Fruit fly (Drosophila melanogaster): ENCODE results near the gene Dph1.
A peak's percentile ranks its signal among the peaks of the same experiment; 100 is the strongest.

Dph1 gene

dm6 chr3L:11692853-11693252, 3.9 kb downstream of the Dph1 start:
- TF ChIP-seq Scr (GFP tag; IDR thresholded peaks at IDR 0.05; ENCODE audit: partially characterized antibody) (no peak), zen (tag; optimal IDR thresholded peaks at IDR 0.05) (peak; percentile 99), vnd (GFP tag; IDR thresholded peaks at IDR 0.05; ENCODE audit: partially characterized antibody) (peak; percentile 11; the same call in 1 of the 3 replicates), chm (GFP tag; IDR thresholded peaks at IDR 0.05) (0 out of 2 replicates have a peak, but pooled peaks have one; percentile 28), amos (GFP tag; IDR thresholded peaks at IDR 0.05; ENCODE audit: partially characterized antibody) (0 out of 2 replicates have a peak, but pooled peaks have one; percentile 31), CG10147 (GFP tag; optimal IDR thresholded peaks at IDR 0.05) (no peak), sob (GFP tag; IDR thresholded peaks at IDR 0.05) (0 out of 2 replicates have a peak, but pooled peaks have one; percentile 15), bsh (GFP tag; optimal IDR thresholded peaks at IDR 0.05) (no peak), CG6791 (GFP tag; IDR thresholded peaks at IDR 0.05; ENCODE audit: partially characterized antibody) (0 out of 3 replicates have a peak, but pooled peaks have one; percentile 45), tll (GFP tag; optimal IDR thresholded peaks at IDR 0.05) (peak in 1 of 2 experiments; percentile 25), mld (GFP tag; IDR thresholded peaks at IDR 0.05; ENCODE audit: partially characterized antibody) (no peak), ken (GFP tag; IDR thresholded peaks at IDR 0.05) (no peak), zfh1 (GFP tag; IDR thresholded peaks at IDR 0.05) (peak; percentile 8; the same call in 1 of the 3 replicates), Neu2 (GFP tag; optimal IDR thresholded peaks at IDR 0.05; ENCODE audit: borderline replicate concordance) (peak; percentile 11), CG4617 (GFP tag; optimal IDR thresholded peaks at IDR 0.05; ENCODE audit: borderline replicate concordance) (no peak)

DNA sequence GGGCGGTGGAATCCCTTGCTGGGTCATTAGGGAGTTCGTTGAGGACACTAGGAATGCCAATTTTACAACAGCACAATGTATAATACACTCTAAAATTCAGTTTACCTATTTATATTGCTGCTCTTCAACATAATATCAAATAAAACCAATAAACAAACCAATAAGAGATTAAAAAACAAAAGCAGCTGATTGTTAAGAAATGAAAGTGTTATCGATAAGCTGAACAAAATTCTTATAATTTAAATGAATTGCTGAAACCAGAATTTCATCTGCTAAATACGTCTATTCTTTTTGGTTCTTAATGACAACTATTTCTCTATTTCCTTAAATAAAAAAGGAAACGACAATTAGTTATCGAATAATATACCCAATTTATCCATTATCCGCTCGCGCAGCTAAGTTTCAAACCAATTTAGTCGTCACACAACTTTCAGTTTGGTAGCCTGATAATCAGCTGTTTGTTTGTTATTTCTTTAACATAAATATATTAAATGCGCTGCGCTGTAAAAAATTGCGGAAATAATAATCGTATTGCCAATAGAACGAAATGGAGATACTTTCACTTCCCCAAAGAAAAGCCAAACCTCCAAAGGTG, 5.5 kb downstream of the Dph1 start, which contains the start of the genes Pldn and CG14135:
Pldn (minus strand) TSS at position 197 of the 595 bp plus-strand sequence.
CG14135 (plus strand) TSS at position 369 of the 595 bp plus-strand sequence.
- TF ChIP-seq pzg (GFP tag; optimal IDR thresholded peaks at IDR 0.05) (peak; percentile 72), CG10565 (GFP tag; optimal IDR thresholded peaks at IDR 0.05) (no peak), row (GFP tag; IDR thresholded peaks at IDR 0.05) (no peak), CG18764 (GFP tag; optimal IDR thresholded peaks at IDR 0.05) (no peak), Med (GFP tag) (peak; percentile 66), Hmr (GFP tag; optimal IDR thresholded peaks at IDR 0.05) (no peak), Sry-β (GFP tag; optimal IDR thresholded peaks at IDR 0.05) (no peak), ci (GFP tag; IDR thresholded peaks at IDR 0.05) (no peak), Gsc (GFP tag; IDR thresholded peaks at IDR 0.05) (no peak), CG13775 (GFP tag; optimal IDR thresholded peaks at IDR 0.05) (no peak), Dad (GFP tag; optimal IDR thresholded peaks at IDR 0.05) (no peak), CG16813 (GFP tag; IDR thresholded peaks at IDR 0.05; ENCODE audit: partially characterized antibody) (no peak), CG18476 (GFP tag; optimal IDR thresholded peaks at IDR 0.05) (no peak), Ravus (GFP tag; IDR thresholded peaks at IDR 0.05) (no peak), nom (GFP tag; optimal IDR thresholded peaks at IDR 0.05) (no peak), Mad (GFP tag; optimal IDR thresholded peaks at IDR 0.05) (no peak), Dll (GFP tag; IDR thresholded peaks at IDR 0.05; ENCODE audit: partially characterized antibody) (peak; percentile 61; the same call in 2 of the 4 replicates), CG16779 (GFP tag; IDR thresholded peaks at IDR 0.05) (no peak), CG14710 (tag; optimal IDR thresholded peaks at IDR 0.05) (peak; percentile 55), dmrt99B (tag; optimal IDR thresholded peaks at IDR 0.05) (no peak), CG6683 (GFP tag; optimal IDR thresholded peaks at IDR 0.05) (no peak), CG11504 (tag; optimal IDR thresholded peaks at IDR 0.05) (no peak), Dbx (GFP tag; IDR thresholded peaks at IDR 0.05) (no peak), BEAF-32 (GFP tag; optimal IDR thresholded peaks at IDR 0.05) (peak; percentile 49), Rx (GFP tag; IDR thresholded peaks at IDR 0.05) (no peak), Asciz (GFP tag; optimal IDR thresholded peaks at IDR 0.05) (no peak), CG15011 (GFP tag; optimal IDR thresholded peaks at IDR 0.05) (no peak), Nf-YA (GFP tag; IDR thresholded peaks at IDR 0.05) (no peak), CG8281 (tag; optimal IDR thresholded peaks at IDR 0.05) (no peak), tup (GFP tag; optimal IDR thresholded peaks at IDR 0.05) (no peak), CG31388 (GFP tag; optimal IDR thresholded peaks at IDR 0.05) (no peak), Taf1 (GFP tag; IDR thresholded peaks at IDR 0.05) (no peak)

Data from whole organism, embryonic.